Worm (Caenorhabditis elegans) whole organism, L4 larva: ENCODE results near the gene zhit-2.

ENCODE experiments used
- D1046.2 ChIP-seq: fragments of 200-800 bp; sonication (Bioruptor generic); IDR thresholded peaks from 2 replicates; pipeline ENCODE4 v1.3.6; 2022; ENCODE audit warnings: missing genetic modification characterization, missing compliant biosample characterization
- F44E2.7 ChIP-seq: fragments of 200-800 bp; sonication (Bioruptor generic); IDR thresholded peaks from 2 replicates; pipeline ENCODE4 v2.1.2; 2022; ENCODE audit warnings: missing genetic modification characterization, missing compliant biosample characterization
- R02D3.7 ChIP-seq: fragments of 150-350 bp; sonication (generic microtip); optimal IDR thresholded peaks from 3 replicates; lab custom pipeline; 2014; ENCODE audit warnings: missing biosample characterization, missing genetic modification characterization
- Y48G9A.11 ChIP-seq: fragments of 200-800 bp; sonication (Bioruptor generic); IDR thresholded peaks from 2 replicates; pipeline ENCODE4 v1.3.6; 2022; ENCODE audit warnings: missing genetic modification reagents, missing genetic modification characterization, missing compliant biosample characterization
- Y5F2A.4 ChIP-seq: fragments of 200-800 bp; sonication (Bioruptor generic); optimal IDR thresholded peaks from 2 replicates; lab custom pipeline; 2018; ENCODE audit warnings: mild to moderate bottlenecking, missing genetic modification characterization, missing compliant biosample characterization
- ZK337.2 ChIP-seq: fragments of 200-800 bp; sonication (Bioruptor generic); IDR thresholded peaks from 2 replicates; pipeline ENCODE4 v1.3.6; 2022; ENCODE audit warnings: missing genetic modification reagents, missing genetic modification characterization, missing compliant biosample characterization
- ZK546.5 ChIP-seq, 2 experiments: sonication (generic microtip); optimal IDR thresholded peaks; 2 replicates each; lab custom pipeline; 2017; ENCODE audit warnings: missing biosample characterization in 2 of 2, missing genetic modification characterization in 2 of 2
- aha-1 ChIP-seq: fragments of 150-350 bp; peaks from one replicate; lab custom pipeline; 2014; ENCODE audit warnings: missing biosample characterization, missing genetic modification characterization
- ceh-20 ChIP-seq: fragments of 200-800 bp; sonication (Bioruptor generic); IDR thresholded peaks from 2 replicates; pipeline ENCODE4 v1.3.6; 2022; ENCODE audit warnings: missing genetic modification reagents, missing genetic modification characterization, missing compliant biosample characterization
- ceh-28 ChIP-seq: fragments of 150-350 bp; optimal IDR thresholded peaks from 2 replicates; lab custom pipeline; 2014; ENCODE audit warnings: missing biosample characterization, missing genetic modification reagents, missing genetic modification characterization
- ceh-44 ChIP-seq: fragments of 200-800 bp; sonication (Bioruptor generic); IDR thresholded peaks from 2 replicates; pipeline ENCODE4 v1.3.6; 2022; ENCODE audit warnings: missing genetic modification reagents, missing genetic modification characterization, missing compliant biosample characterization
- ctbp-1 ChIP-seq: fragments of 200-800 bp; sonication (Bioruptor generic); IDR thresholded peaks from 2 replicates; pipeline ENCODE4 v1.3.6; 2022; ENCODE audit warnings: missing genetic modification reagents, missing genetic modification characterization, missing compliant biosample characterization
- daf-19 ChIP-seq: fragments of 200-800 bp; sonication (Bioruptor generic); conservative IDR thresholded peaks from 2 replicates; pipeline ENCODE4 v1.3.6; 2022; ENCODE audit warnings: missing genetic modification characterization, missing compliant biosample characterization
- dpl-1 ChIP-seq: fragments of 150-350 bp; optimal IDR thresholded peaks from 2 replicates; lab custom pipeline; 2014; ENCODE audit warnings: missing biosample characterization, missing genetic modification reagents, missing genetic modification characterization
- fkh-10 ChIP-seq: fragments of 150-350 bp; optimal IDR thresholded peaks from 2 replicates; lab custom pipeline; 2014; ENCODE audit warnings: missing biosample characterization, missing genetic modification reagents, missing genetic modification characterization
- fos-1 ChIP-seq: fragments of 150-350 bp; optimal IDR thresholded peaks from 2 replicates; lab custom pipeline; 2014; ENCODE audit warnings: missing biosample characterization, missing genetic modification characterization
- hif-1 ChIP-seq, 2 experiments: sonication (generic microtip); optimal IDR thresholded peaks; 2 replicates each; lab custom pipeline; 2016 to 2017; ENCODE audit warnings: missing compliant biosample characterization in 2 of 2, missing genetic modification characterization in 2 of 2, missing genetic modification reagents in 2 of 2, missing genotype in 2 of 2, mild to moderate bottlenecking in 1 of 2
- hmg-1.1 ChIP-seq: fragments of 200-800 bp; sonication (Bioruptor generic); IDR thresholded peaks from 2 replicates; pipeline ENCODE4 v1.3.6; 2022; ENCODE audit warnings: missing genetic modification reagents, missing genetic modification characterization, missing compliant biosample characterization
- lin-29 ChIP-seq: fragments of 200-800 bp; sonication (Bioruptor generic); IDR thresholded peaks from 2 replicates; pipeline ENCODE4 v1.3.6; 2022; ENCODE audit warnings: missing genetic modification reagents, missing genetic modification characterization, missing compliant biosample characterization
- lin-38 ChIP-seq: fragments of 200-800 bp; sonication (Bioruptor generic); IDR thresholded peaks from 2 replicates; pipeline ENCODE4 v1.3.6; 2022; ENCODE audit warnings: missing genetic modification reagents, missing genetic modification characterization, missing compliant biosample characterization
- lir-3 ChIP-seq: sonication (generic microtip); optimal IDR thresholded peaks from 2 replicates; lab custom pipeline; 2016; ENCODE audit warnings: mild to moderate bottlenecking, missing genetic modification characterization, missing compliant biosample characterization
- mep-1 ChIP-seq: fragments of 150-350 bp; sonication (generic microtip); optimal IDR thresholded peaks from 3 replicates; lab custom pipeline; 2014; ENCODE audit warnings: missing biosample characterization, missing genetic modification characterization
- nhr-11 ChIP-seq: fragments of 150-350 bp; optimal IDR thresholded peaks from 2 replicates; lab custom pipeline; 2014; ENCODE audit warnings: missing biosample characterization, missing genetic modification characterization
- nhr-41 ChIP-seq: fragments of 200-800 bp; sonication (Bioruptor generic); IDR thresholded peaks from 2 replicates; pipeline ENCODE4 v1.3.6; 2022; ENCODE audit warnings: missing genetic modification reagents, missing genetic modification characterization, missing compliant biosample characterization
- nhr-48 ChIP-seq: sonication (generic microtip); optimal IDR thresholded peaks from 2 replicates; lab custom pipeline; 2016; ENCODE audit warnings: mild to moderate bottlenecking, missing genetic modification characterization, missing compliant biosample characterization
- php-3 ChIP-seq: fragments of 200-800 bp; sonication (Bioruptor generic); IDR thresholded peaks from 2 replicates; pipeline ENCODE4 v1.3.6; 2022; ENCODE audit warnings: missing genetic modification reagents, missing genetic modification characterization, missing compliant biosample characterization
- sdz-12 ChIP-seq: fragments of 200-800 bp; sonication (Bioruptor generic); optimal IDR thresholded peaks from 2 replicates; lab custom pipeline; 2018; ENCODE audit warnings: mild to moderate bottlenecking, missing genetic modification characterization, missing compliant biosample characterization
- skn-1 ChIP-seq: fragments of 150-350 bp; optimal IDR thresholded peaks from 2 replicates; lab custom pipeline; 2014; ENCODE audit warnings: missing biosample characterization, missing genetic modification characterization
- snpc-1.2 ChIP-seq: fragments of 200-800 bp; sonication (Bioruptor generic); IDR thresholded peaks from 2 replicates; pipeline ENCODE4 v1.3.6; 2022; ENCODE audit warnings: missing genetic modification reagents, missing genetic modification characterization, missing compliant biosample characterization
- spr-1 ChIP-seq: sonication (generic microtip); optimal IDR thresholded peaks from 2 replicates; lab custom pipeline; 2016; ENCODE audit warnings: mild to moderate bottlenecking, missing genetic modification characterization, missing compliant biosample characterization
- tag-97 ChIP-seq: fragments of 200-800 bp; sonication (Bioruptor generic); IDR thresholded peaks from 2 replicates; pipeline ENCODE4 v1.3.6; 2022; ENCODE audit warnings: missing genetic modification characterization, missing compliant biosample characterization
- unc-62 ChIP-seq, 3 experiments: fragments of 150-350 bp in 1 of 3; sonication (generic microtip); optimal IDR thresholded peaks in 2 of 3; peaks in 1 of 3; 1 replicate in 1 of 3; 2 replicates in 2 of 3; lab custom pipeline; 2014 to 2017; ENCODE audit warnings: missing biosample characterization in 3 of 3, missing genetic modification characterization in 3 of 3, missing genetic modification reagents in 3 of 3, missing genotype in 1 of 3
- zag-1 ChIP-seq: fragments of 150-350 bp; optimal IDR thresholded peaks from 2 replicates; lab custom pipeline; 2014; ENCODE audit warnings: missing biosample characterization, missing genetic modification characterization
- zfp-2 ChIP-seq: sonication (generic microtip); optimal IDR thresholded peaks from 2 replicates; lab custom pipeline; 2016; ENCODE audit warnings: mild to moderate bottlenecking, missing genetic modification characterization, missing compliant biosample characterization
- zfp-3 ChIP-seq: fragments of 200-800 bp; sonication (Bioruptor generic); conservative IDR thresholded peaks from 2 replicates; pipeline ENCODE4 v1.3.6; 2022; ENCODE audit warnings: missing genetic modification reagents, missing genetic modification characterization, missing compliant biosample characterization
- zip-11 ChIP-seq: fragments of 200-800 bp; sonication (Bioruptor generic); IDR thresholded peaks from 2 replicates; pipeline ENCODE4 v1.3.6; 2022; ENCODE audit warnings: missing genetic modification characterization, missing compliant biosample characterization
- zip-2 ChIP-seq: fragments of 150-350 bp; optimal IDR thresholded peaks from 2 replicates; lab custom pipeline; 2014; ENCODE audit warnings: missing biosample characterization, missing genetic modification characterization

The zhit-2 gene

ce11 chrIII:4221527-4221926 lies 22.7 kb downstream of the zhit-2 start:
- TF ChIP-seq mep-1 (tag; lab: Kevin White, UChicago) (no peak), hif-1 (tag; optimal IDR thresholded peaks at IDR 0.05; lab: Kevin White, UChicago) (no peak), ZK546.5 (tag; optimal IDR thresholded peaks at IDR 0.05; lab: Kevin White, UChicago) (no peak), hmg-1.1 (peak; percentile 64), zfp-2 (no peak), php-3 (GFP tag; lab: Robert Waterston, UW) (no peak), nhr-48 (tag; lab: Kevin White, UChicago) (no peak), snpc-1.2 (GFP tag; lab: Robert Waterston, UW) (no peak), tag-97 (no peak), unc-62 (GFP tag; optimal IDR thresholded peaks at IDR 0.05 in 1 of 2; lab: Kevin White, UChicago) (no peak), unc-62 (tag; optimal IDR thresholded peaks at IDR 0.05; lab: Kevin White, UChicago) (no peak), dpl-1 (GFP tag; lab: Kevin White, UChicago) (no peak), ceh-28 (tag; lab: Kevin White, UChicago) (no peak), aha-1 (tag; lab: Kevin White, UChicago) (peak; percentile 91), ceh-44 (GFP tag; lab: Robert Waterston, UW) (no peak), R02D3.7 (tag; lab: Kevin White, UChicago) (no peak), D1046.2 (GFP tag; lab: Robert Waterston, UW) (no peak), lin-38 (GFP tag; lab: Robert Waterston, UW) (no peak), ZK337.2 (GFP tag; lab: Robert Waterston, UW) (no peak)
- TF ChIP-seq, all 104 proteins: peak for 2

DNA sequence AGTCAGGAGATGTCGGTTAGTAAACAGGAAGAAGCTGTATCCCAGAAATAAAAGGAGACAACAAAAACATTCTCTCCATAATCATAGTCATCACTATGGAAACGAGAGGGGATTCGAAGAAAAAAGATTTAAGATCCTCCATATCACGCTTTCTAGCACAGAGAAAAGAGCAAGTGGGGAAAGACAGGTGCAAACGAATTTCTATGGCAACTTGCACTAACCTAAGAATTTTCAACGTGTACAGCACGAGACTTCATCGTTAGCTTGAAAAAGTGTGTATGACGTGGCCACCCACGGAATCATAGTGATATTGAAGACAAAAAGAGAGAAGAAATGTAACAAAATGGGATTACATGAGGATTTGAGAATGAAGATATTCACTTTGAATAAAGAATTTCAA lies 23.3 kb downstream of the zhit-2 start:
- TF ChIP-seq zag-1 (tag; lab: Kevin White, UChicago) (no peak), nhr-11 (tag; lab: Kevin White, UChicago) (peak; percentile 50)

DNA sequence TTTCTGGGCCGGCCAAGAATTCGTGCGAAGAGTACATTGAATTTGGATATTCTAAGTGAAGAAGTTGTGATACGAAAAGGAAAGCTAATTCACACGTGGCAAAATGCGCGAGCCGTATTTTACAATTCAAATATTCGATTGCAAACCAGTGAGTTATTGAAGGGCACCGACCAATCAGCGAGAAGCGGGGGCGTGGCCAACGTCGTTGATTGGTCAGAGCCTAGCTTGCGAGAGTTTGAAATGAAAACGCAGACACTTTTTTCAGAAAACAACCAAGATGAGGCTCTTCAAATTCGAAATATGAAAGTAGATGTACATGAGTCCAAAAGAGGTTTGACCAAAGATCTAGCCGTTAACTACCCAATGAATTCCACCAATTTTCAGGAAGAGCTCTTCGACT lies 33.5 kb downstream of the zhit-2 start:
- TF ChIP-seq spr-1 (tag; lab: Kevin White, UChicago) (no peak), aha-1 (tag; lab: Kevin White, UChicago) (no peak), F44E2.7 (GFP tag; lab: Robert Waterston, UW) (no peak), lir-3 (no peak), fos-1 (tag; lab: Kevin White, UChicago) (no peak), sdz-12 (GFP tag; lab: Kevin White, UChicago) (no peak), ceh-20 (GFP tag; lab: Robert Waterston, UW) (no peak)

- no peak for TF ChIP-seq zfp-3 (GFP tag; lab: Robert Waterston, UW)
- TF ChIP-seq ZK546.5 (tag; optimal IDR thresholded peaks at IDR 0.05; lab: Kevin White, UChicago): no peak
- TF ChIP-seq Y48G9A.11 (GFP tag; lab: Robert Waterston, UW): no peak
- no peak for TF ChIP-seq nhr-41 (GFP tag; lab: Robert Waterston, UW)
- no peak for TF ChIP-seq skn-1
- no peak for TF ChIP-seq ctbp-1
- no peak for TF ChIP-seq R02D3.7 (tag; lab: Kevin White, UChicago)
- TF ChIP-seq fkh-10: no peak
- TF ChIP-seq zip-2: no peak
- TF ChIP-seq Y5F2A.4 (GFP tag; lab: Kevin White, UChicago): no peak
- no peak for TF ChIP-seq unc-62 (GFP tag; optimal IDR thresholded peaks at IDR 0.05 in 1 of 2; lab: Kevin White, UChicago)
- no peak for TF ChIP-seq unc-62 (tag; optimal IDR thresholded peaks at IDR 0.05; lab: Kevin White, UChicago)
- no peak for TF ChIP-seq lin-29
- TF ChIP-seq zip-11 (GFP tag; lab: Robert Waterston, UW): no peak
- no peak for TF ChIP-seq daf-19
These were observed 35.0 kb downstream of the zhit-2 start, which contains the start of gene phlp-2 for ce11 chrIII:4209188-4209587. Gene phlp-2 (plus strand): TSS chrIII:4209488.
